Worm (Caenorhabditis elegans) whole organism, L4/young adult: ENCODE results near the gene F11G11.14.

Experiments
- W03F9.2 ChIP-seq: fragments of 150-350 bp; optimal IDR thresholded peaks from 2 replicates; lab custom pipeline; 2014; ENCODE audit warnings: missing biosample characterization, missing genetic modification characterization
- dao-5 ChIP-seq: sonication (generic microtip); optimal IDR thresholded peaks from 2 replicates; lab custom pipeline; 2016; ENCODE audit warnings: missing genotype, missing genetic modification characterization, moderate library complexity, missing compliant biosample characterization
- him-1 ChIP-seq: sonication (generic microtip); optimal IDR thresholded peaks from 2 replicates; lab custom pipeline; 2016; ENCODE audit warnings: missing genotype, missing genetic modification reagents, missing genetic modification characterization, missing compliant biosample characterization

ce11 chrII:4851594-4852106, 11.8 kb upstream of the F11G11.14 start, which contains the start of gene dnj-9:
- TF ChIP-seq him-1 (tag; lab: Kevin White, UChicago) (peak; percentile 92), dao-5 (tag; lab: Kevin White, UChicago) (no peak), W03F9.2 (tag; lab: Kevin White, UChicago) (peak; percentile 97)
